2 fruit fly cellular contexts compared by ENCODE assay signal in genomic region chr4:976569-976968, dm6.
TF ChIP-seq lines count a peak whose summit lies in the region.

No protein-coding gene starts in this region.

- TF ChIP-seq CTCF in whole organism, embryonic (GFP tag; optimal IDR thresholded peaks at IDR 0.05; lab: Kevin White, UChicago), result no peak

TF ChIP-seq in whole organism, embryonic, 481 proteins besides CTCF, POLR2A, EP300 and RAD21:
- TF ChIP-seq HmgZ (tag; optimal IDR thresholded peaks at IDR 0.05; lab: Kevin White, UChicago) (no peak), usp (GFP tag; optimal IDR thresholded peaks at IDR 0.05; lab: Kevin White, UChicago) (no peak), CG7963 (GFP tag; IDR thresholded peaks at IDR 0.05; lab: Robert Waterston, UW; ENCODE audit: partially characterized antibody) (no peak), Dref (GFP tag; IDR thresholded peaks at IDR 0.05; lab: Robert Waterston, UW) (no peak), CG2129 (GFP tag; IDR thresholded peaks at IDR 0.05; lab: Robert Waterston, UW; ENCODE audit: partially characterized antibody) (no peak), Ets65A (GFP tag; lab: Kevin White, UChicago) (peak; percentile 64), CG8388 (GFP tag; optimal IDR thresholded peaks at IDR 0.05; lab: Kevin White, UChicago) (peak; percentile 69), CG10959 (GFP tag; IDR thresholded peaks at IDR 0.05; lab: Robert Waterston, UW) (no peak), crp (GFP tag; optimal IDR thresholded peaks at IDR 0.05; lab: Kevin White, UChicago) (no peak), croc (GFP tag; conservative IDR thresholded peaks at IDR 0.05; lab: Robert Waterston, UW) (no peak), bab2 (GFP tag; optimal IDR thresholded peaks at IDR 0.05; lab: Kevin White, UChicago) (no peak)

TF ChIP-seq in whole organism, wandering third instar larva, 38 proteins besides CTCF, POLR2A, EP300 and RAD21:
- TF ChIP-seq Dfd (GFP tag; optimal IDR thresholded peaks at IDR 0.05; lab: Kevin White, UChicago), result peak; percentile 9
- TF ChIP-seq foxo (GFP tag; optimal IDR thresholded peaks at IDR 0.05; lab: Kevin White, UChicago), result no peak

Comparison
In these comparisons a context has a peak if more than half of its experiments do, and no peak if none do; other contexts are left out.
1. Of the 10 proteins assayed by ChIP-seq in both whole organism, embryonic and whole organism, wandering third instar larva: peak only in whole organism, embryonic: none; only in whole organism, wandering third instar larva: Dfd; in both: none; in neither: 9.